Worm (Caenorhabditis elegans): ENCODE measurements around the gene C01B9.1.

DNA sequence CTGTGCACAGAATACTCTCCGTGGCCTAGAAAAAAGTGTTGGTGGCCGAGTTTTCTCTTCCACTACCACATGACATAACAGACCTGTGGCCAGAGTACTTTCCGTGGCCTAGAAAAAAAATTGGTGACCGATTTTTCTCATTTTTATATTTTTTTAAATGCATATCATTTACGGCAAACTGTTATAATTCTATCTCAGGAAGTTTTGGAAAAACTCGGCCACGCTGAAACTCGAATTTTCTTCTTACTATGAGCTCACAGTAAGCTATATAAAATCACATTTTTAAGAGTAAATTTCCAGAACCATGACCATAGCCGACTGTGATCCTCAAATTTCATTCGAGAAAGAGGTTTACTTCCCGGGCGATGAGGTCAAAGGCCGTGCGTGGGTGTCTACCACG lies 19.4 kb upstream of the C01B9.1 start, which contains the start of gene arrd-14:
- TF ChIP-seq dao-5 (tag; optimal IDR thresholded peaks at IDR 0.05) (no peak), W03F9.2 (tag; optimal IDR thresholded peaks at IDR 0.05) (no peak)
